Worm (Caenorhabditis elegans): ENCODE data around the gene srh-301.

DNA sequence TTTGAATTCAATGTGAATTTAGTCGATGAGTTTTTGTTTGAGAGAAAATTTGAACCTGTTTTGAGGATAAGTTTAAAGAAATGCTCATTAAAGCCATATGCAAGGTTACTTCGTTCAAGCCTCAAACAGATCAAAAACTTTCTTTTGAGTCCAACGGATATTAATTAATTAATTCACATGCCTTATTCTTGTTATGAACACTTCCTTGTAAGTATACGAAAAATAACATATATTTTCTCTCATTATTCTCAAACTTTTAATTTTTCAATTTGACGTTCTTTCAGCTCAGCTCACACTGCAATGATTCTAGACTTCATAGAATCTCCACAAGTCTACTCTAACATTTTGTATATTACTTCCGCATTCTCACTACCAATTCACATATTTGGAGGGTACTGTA lies 3.6 kb downstream of the srh-301 start, which contains the start of gene srh-304:
- TF ChIP-seq egl-27 (tag; optimal IDR thresholded peaks at IDR 0.05) (no peak), unc-62 (GFP tag; optimal IDR thresholded peaks at IDR 0.05) (no peak), zag-1 (tag; optimal IDR thresholded peaks at IDR 0.05) (no peak), nhr-11 (tag; optimal IDR thresholded peaks at IDR 0.05) (no peak), lin-39 (tag; optimal IDR thresholded peaks at IDR 0.05) (no peak), alr-1 (tag; optimal IDR thresholded peaks at IDR 0.05) (no peak), ztf-11 (tag; optimal IDR thresholded peaks at IDR 0.05) (no peak), elt-1 (tag; optimal IDR thresholded peaks at IDR 0.05) (no peak), lsy-2 (tag; optimal IDR thresholded peaks at IDR 0.05) (no peak), blmp-1 (tag; optimal IDR thresholded peaks at IDR 0.05; ENCODE audit: insufficient read depth) (no peak)

All from whole organism, L2 larva.